Fruit fly (Drosophila melanogaster): ENCODE measurements around the gene CG46435.

DNA sequence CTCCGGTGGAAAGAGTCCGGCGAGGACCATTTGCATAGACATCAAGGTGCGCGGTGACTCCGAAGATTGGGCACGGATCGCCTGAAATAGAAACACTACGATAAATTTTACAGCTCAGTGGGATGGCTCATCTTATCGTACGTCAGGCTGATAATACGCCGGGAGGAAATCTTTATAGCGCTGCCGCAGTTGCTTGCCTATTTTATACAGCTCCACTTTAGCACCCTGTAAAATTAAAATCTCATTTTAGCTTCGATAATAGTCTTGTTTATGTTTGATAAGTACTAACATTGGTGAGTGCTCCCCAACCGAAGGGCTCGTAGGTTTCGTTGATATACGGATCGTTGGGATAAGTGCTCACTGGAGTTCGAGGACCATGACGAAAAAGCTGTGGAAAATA, 45.6 kb upstream of the CG46435 start:
- TF ChIP-seq YL-1 (GFP tag; optimal IDR thresholded peaks at IDR 0.05) = no peak
- TF ChIP-seq Sin3A (optimal IDR thresholded peaks at IDR 0.05) = no peak
- no peak for TF ChIP-seq CG2199 (GFP tag; IDR thresholded peaks at IDR 0.05)
- TF ChIP-seq wor (GFP tag; IDR thresholded peaks at IDR 0.05) = no peak

Data from whole organism, embryonic.